Worm (Caenorhabditis elegans): Measurements from ENCODE around the gene F46B6.12.

Gene F46B6.12

ce11 chrV:9733920-9734454, 41.6 kb downstream of the F46B6.12 start, which contains the start of gene cal-7:
cal-7 (plus strand) TSS chrV:9734103.
- no peak for TF ChIP-seq sem-2 (GFP tag; optimal IDR thresholded peaks at IDR 0.05)
- TF ChIP-seq ham-2 (GFP tag; optimal IDR thresholded peaks at IDR 0.05): no peak
- no peak for TF ChIP-seq snpc-4 (tag; optimal IDR thresholded peaks at IDR 0.05)
- no peak for TF ChIP-seq nhr-76 (tag; optimal IDR thresholded peaks at IDR 0.05)
- TF ChIP-seq nhr-12 (tag; optimal IDR thresholded peaks at IDR 0.05): no peak
- no peak for TF ChIP-seq hlh-1 (tag; optimal IDR thresholded peaks at IDR 0.05)
- TF ChIP-seq ceh-39 (tag; optimal IDR thresholded peaks at IDR 0.05): no peak
- TF ChIP-seq mls-2 (tag; optimal IDR thresholded peaks at IDR 0.05): no peak
- TF ChIP-seq mep-1 (tag; optimal IDR thresholded peaks at IDR 0.05): no peak
- TF ChIP-seq drap-1 (GFP tag; optimal IDR thresholded peaks at IDR 0.05): no peak
- TF ChIP-seq tbx-8 (GFP tag; optimal IDR thresholded peaks at IDR 0.05): no peak

ce11 chrV:9731852-9732251, 43.8 kb downstream of the F46B6.12 start:
- TF ChIP-seq elt-1 (tag; optimal IDR thresholded peaks at IDR 0.05; ENCODE audit: borderline replicate concordance, insufficient read depth): no peak
- TF ChIP-seq snpc-4 (tag; optimal IDR thresholded peaks at IDR 0.05): no peak
- TF ChIP-seq elt-3 (tag; optimal IDR thresholded peaks at IDR 0.05): no peak
- peak; percentile 28 for TF ChIP-seq ham-2 (GFP tag; optimal IDR thresholded peaks at IDR 0.05)
- TF ChIP-seq nhr-237 (tag; optimal IDR thresholded peaks at IDR 0.05): no peak
- peak; percentile 65 for TF ChIP-seq unc-62 (GFP tag; optimal IDR thresholded peaks at IDR 0.05)
- no peak for TF ChIP-seq sptf-1 (tag; optimal IDR thresholded peaks at IDR 0.05)

ce11 chrV:9730743-9731706, 44.6 kb downstream of the F46B6.12 start:
- TF ChIP-seq nhr-237 (tag; optimal IDR thresholded peaks at IDR 0.05) (peak; percentile 80), mep-1 (tag; optimal IDR thresholded peaks at IDR 0.05) (peak; percentile 38), ces-1 (GFP tag; optimal IDR thresholded peaks at IDR 0.05) (peak; percentile 37), pha-4 (tag; optimal IDR thresholded peaks at IDR 0.05) (peak; percentile 79), snpc-4 (tag; optimal IDR thresholded peaks at IDR 0.05) (no peak), sem-2 (GFP tag; optimal IDR thresholded peaks at IDR 0.05) (peak; percentile 35), nhr-76 (tag; optimal IDR thresholded peaks at IDR 0.05) (peak; percentile 32), drap-1 (GFP tag; optimal IDR thresholded peaks at IDR 0.05) (no peak), blmp-1 (tag; optimal IDR thresholded peaks at IDR 0.05) (peak; percentile 11), M03D4.4 (tag; optimal IDR thresholded peaks at IDR 0.05) (peak; percentile 78), nhr-28 (tag; optimal IDR thresholded peaks at IDR 0.05) (no peak), lin-13 (tag; optimal IDR thresholded peaks at IDR 0.05) (peak; percentile 82), hlh-1 (tag; optimal IDR thresholded peaks at IDR 0.05) (peak; percentile 70), ztf-11 (tag; optimal IDR thresholded peaks at IDR 0.05) (peak; percentile 77), flh-1 (GFP tag; optimal IDR thresholded peaks at IDR 0.05) (peak; percentile 54), elt-3 (tag; optimal IDR thresholded peaks at IDR 0.05) (no peak), sptf-1 (tag; optimal IDR thresholded peaks at IDR 0.05) (peak; percentile 90), nhr-12 (tag; optimal IDR thresholded peaks at IDR 0.05) (peak; percentile 48), bed-3 (GFP tag; optimal IDR thresholded peaks at IDR 0.05) (no peak), elt-1 (tag; optimal IDR thresholded peaks at IDR 0.05; ENCODE audit: borderline replicate concordance, insufficient read depth) (no peak), zip-8 (tag; optimal IDR thresholded peaks at IDR 0.05) (no peak), mab-5 (tag; optimal IDR thresholded peaks at IDR 0.05) (peak; percentile 42), ceh-39 (tag; optimal IDR thresholded peaks at IDR 0.05) (peak; percentile 48), lsy-2 (tag; optimal IDR thresholded peaks at IDR 0.05) (peak; percentile 95), ceh-43 (GFP tag; optimal IDR thresholded peaks at IDR 0.05) (peak; percentile 55), tbx-8 (GFP tag; optimal IDR thresholded peaks at IDR 0.05) (peak; percentile 55), ham-2 (GFP tag; optimal IDR thresholded peaks at IDR 0.05) (peak; percentile 97), ceh-83 (GFP tag; optimal IDR thresholded peaks at IDR 0.05) (no peak), unc-39 (tag; optimal IDR thresholded peaks at IDR 0.05) (no peak), cnd-1 (tag; optimal IDR thresholded peaks at IDR 0.05) (peak; percentile 17), mls-2 (tag; optimal IDR thresholded peaks at IDR 0.05) (peak; percentile 90), unc-120 (tag; optimal IDR thresholded peaks at IDR 0.05; ENCODE audit: poor library complexity, severe bottlenecking) (peak; percentile 98), unc-62 (GFP tag; optimal IDR thresholded peaks at IDR 0.05) (peak; percentile 83), nhr-2 (tag; optimal IDR thresholded peaks at IDR 0.05) (peak; percentile 55), lin-32 (GFP tag; optimal IDR thresholded peaks at IDR 0.05) (peak; percentile 37)
